Fruit fly (Drosophila melanogaster): ENCODE measurements around the gene CG3631.

CG3631 gene

dm6 chr3R:14890064-14890709 is 10.9 kb downstream of the CG3631 start, which contains the start of the genes CycC and UQCR-C1 (continued):
- TF ChIP-seq CG3281 (GFP tag; optimal IDR thresholded peaks at IDR 0.05) (peak; percentile 31), Awh (GFP tag; IDR thresholded peaks at IDR 0.05) (no peak), CG15073 (GFP tag; optimal IDR thresholded peaks at IDR 0.05) (no peak), CG15514 (GFP tag; optimal IDR thresholded peaks at IDR 0.05) (peak; percentile 46), Fer2 (tag; optimal IDR thresholded peaks at IDR 0.05) (no peak), schlank (tag; optimal IDR thresholded peaks at IDR 0.05) (no peak), hkb (optimal IDR thresholded peaks at IDR 0.05) (no peak), hkb (GFP tag; IDR thresholded peaks at IDR 0.05) (no peak), ewg (GFP tag; optimal IDR thresholded peaks at IDR 0.05) (peak; percentile 30), CG7556 (GFP tag; optimal IDR thresholded peaks at IDR 0.05) (no peak), CG3847 (GFP tag; IDR thresholded peaks at IDR 0.05) (peak; percentile 5; the same call in 1 of the 2 replicates), CG9215 (GFP tag; IDR thresholded peaks at IDR 0.05) (no peak), MTF-1 (GFP tag; optimal IDR thresholded peaks at IDR 0.05; ENCODE audit: borderline replicate concordance) (peak; percentile 13), emc (GFP tag; optimal IDR thresholded peaks at IDR 0.05) (no peak), disco-r (GFP tag; optimal IDR thresholded peaks at IDR 0.05) (no peak), Oli (tag; optimal IDR thresholded peaks at IDR 0.05) (no peak), CG34224 (GFP tag; IDR thresholded peaks at IDR 0.05; ENCODE audit: partially characterized antibody) (0 out of 3 replicates have a peak, but pooled peaks have one; percentile 31), Xbp1 (GFP tag; optimal IDR thresholded peaks at IDR 0.05) (no peak), nerfin-1 (tag; optimal IDR thresholded peaks at IDR 0.05) (peak; percentile 42), repo (GFP tag; optimal IDR thresholded peaks at IDR 0.05) (no peak), CG33213 (GFP tag; optimal IDR thresholded peaks at IDR 0.05) (no peak), oc (tag; optimal IDR thresholded peaks at IDR 0.05) (no peak), Tbp (GFP tag; optimal IDR thresholded peaks at IDR 0.05) (no peak), CG1832 (GFP tag; optimal IDR thresholded peaks at IDR 0.05) (no peak), CG11723 (GFP tag; optimal IDR thresholded peaks at IDR 0.05) (no peak), Aef1 (GFP tag; IDR thresholded peaks at IDR 0.05) (no peak), CG2199 (GFP tag; IDR thresholded peaks at IDR 0.05) (no peak), chm (GFP tag; IDR thresholded peaks at IDR 0.05) (no peak), CTCF (GFP tag; optimal IDR thresholded peaks at IDR 0.05) (peak; percentile 20), CG30020 (tag; optimal IDR thresholded peaks at IDR 0.05) (peak; percentile 33), pan (optimal IDR thresholded peaks at IDR 0.05) (no peak), pan (GFP tag; optimal IDR thresholded peaks at IDR 0.05 in 1 of 2, IDR thresholded peaks at IDR 0.05 in 1 of 2) (no peak), CG8089 (GFP tag; optimal IDR thresholded peaks at IDR 0.05) (no peak), gem (tag; optimal IDR thresholded peaks at IDR 0.05) (no peak), CG8765 (GFP tag; IDR thresholded peaks at IDR 0.05) (no peak)

- TF ChIP-seq btn (GFP tag; optimal IDR thresholded peaks at IDR 0.05) (no peak), esg (GFP tag; conservative IDR thresholded peaks at IDR 0.05) (peak; percentile 61), CG14441 (GFP tag; IDR thresholded peaks at IDR 0.05) (peak; percentile 77), CG8478 (optimal IDR thresholded peaks at IDR 0.05) (no peak), gsb (GFP tag; IDR thresholded peaks at IDR 0.05) (peak; percentile 71), CkIIα-i1 (GFP tag; IDR thresholded peaks at IDR 0.05) (no peak), CG11504 (tag; optimal IDR thresholded peaks at IDR 0.05) (peak; percentile 87), CG15269 (tag; optimal IDR thresholded peaks at IDR 0.05) (peak; percentile 86), hbn (GFP tag; IDR thresholded peaks at IDR 0.05; ENCODE audit: partially characterized antibody) (no peak), bsh (GFP tag; optimal IDR thresholded peaks at IDR 0.05) (peak in 1 of 2 experiments; percentile 77), da (GFP tag; optimal IDR thresholded peaks at IDR 0.05) (no peak), zen2 (GFP tag; IDR thresholded peaks at IDR 0.05; ENCODE audit: partially characterized antibody) (no peak), nerfin-1 (tag; optimal IDR thresholded peaks at IDR 0.05) (peak; percentile 57), dm (GFP tag; optimal IDR thresholded peaks at IDR 0.05) (peak; percentile 39), CG1602 (GFP tag; optimal IDR thresholded peaks at IDR 0.05) (peak; percentile 60), CG12219 (GFP tag; optimal IDR thresholded peaks at IDR 0.05) (no peak), emc (GFP tag; optimal IDR thresholded peaks at IDR 0.05) (no peak), Xbp1 (GFP tag; optimal IDR thresholded peaks at IDR 0.05) (peak; percentile 69)
Measured at dm6 chr3R:14893791-14894782, 14.8 kb downstream of the CG3631 start, which contains the start of gene Dph2. Gene Dph2 (minus strand): TSS chr3R:14893954.
